Worm (Caenorhabditis elegans) whole organism, young adult: Measurements from ENCODE around the gene vps-15.
A peak's percentile ranks its signal among the peaks of the same experiment; 100 is the strongest.

Experiments
- B0019.2 ChIP-seq: fragments of 200-800 bp; sonication (Bioruptor generic); conservative IDR thresholded peaks from 2 replicates; pipeline ENCODE4 v1.3.6; 2022; ENCODE audit warnings: missing genetic modification reagents, missing genetic modification characterization, missing compliant biosample characterization
- B0261.1 ChIP-seq: sonication (generic microtip); optimal IDR thresholded peaks from 2 replicates; lab custom pipeline; 2016; ENCODE audit warnings: mild to moderate bottlenecking, missing genetic modification characterization, moderate library complexity, missing compliant biosample characterization
- D2030.7 ChIP-seq: fragments of 200-800 bp; sonication (Bioruptor generic); IDR thresholded peaks from 2 replicates; pipeline ENCODE4 v1.3.6; 2022; ENCODE audit warnings: missing genetic modification reagents, missing genetic modification characterization, missing compliant biosample characterization
- F39B2.1 ChIP-seq: fragments of 200-800 bp; sonication (Bioruptor generic); IDR thresholded peaks from 2 replicates; pipeline ENCODE4 v1.3.6; 2022; ENCODE audit warnings: missing genetic modification reagents, missing genetic modification characterization, missing compliant biosample characterization
- F49E8.2 ChIP-seq: sonication (generic microtip); optimal IDR thresholded peaks from 3 replicates; lab custom pipeline; 2017; ENCODE audit warnings: missing genetic modification characterization, mild to moderate bottlenecking, missing compliant biosample characterization, antibody characterized with exemption, moderate library complexity; ENCODE audit not compliant: insufficient read depth
- F55B11.4 ChIP-seq: sonication (generic microtip); optimal IDR thresholded peaks from 2 replicates; lab custom pipeline; 2016; ENCODE audit warnings: missing compliant biosample characterization, missing genetic modification characterization, borderline replicate concordance; ENCODE audit not compliant: insufficient read depth
- K12H6.12 ChIP-seq: fragments of 200-800 bp; sonication (Bioruptor generic); optimal IDR thresholded peaks from 2 replicates; lab custom pipeline; 2018; ENCODE audit warnings: mild to moderate bottlenecking, missing genetic modification characterization, missing compliant biosample characterization
- Y53F4B.3 ChIP-seq: fragments of 200-800 bp; sonication (Bioruptor generic); IDR thresholded peaks from 2 replicates; pipeline ENCODE4 v1.3.6; 2022; ENCODE audit warnings: missing genetic modification reagents, missing genetic modification characterization, missing compliant biosample characterization
- Y53G8AR.9 ChIP-seq: fragments of 200-800 bp; sonication (Bioruptor generic); conservative IDR thresholded peaks from 2 replicates; pipeline ENCODE4 v1.3.6; 2022; ENCODE audit warnings: missing genetic modification reagents, missing genetic modification characterization, missing compliant biosample characterization
- ama-1 ChIP-seq, 3 experiments: fragments of 150-350 bp in 1 of 3; sonication (generic microtip) in 2 of 3; optimal IDR thresholded peaks; 2 replicates each; lab custom pipeline; 2014 to 2018; ENCODE audit warnings: missing biosample characterization in 2 of 3, missing genetic modification characterization in 2 of 3, missing genetic modification reagents in 2 of 3
- aptf-3 ChIP-seq: fragments of 200-800 bp; sonication (Bioruptor generic); IDR thresholded peaks from 2 replicates; pipeline ENCODE4 v1.3.6; 2022; ENCODE audit warnings: missing genetic modification characterization, missing compliant biosample characterization
- atf-7 ChIP-seq: sonication (generic microtip); optimal IDR thresholded peaks from 2 replicates; lab custom pipeline; 2017; ENCODE audit warnings: mild to moderate bottlenecking, missing genetic modification characterization, missing compliant biosample characterization
- attf-3 ChIP-seq: fragments of 200-800 bp; sonication (Bioruptor generic); conservative IDR thresholded peaks from 2 replicates; pipeline ENCODE4 v1.3.6; 2022; ENCODE audit warnings: missing genetic modification reagents, missing genetic modification characterization, missing compliant biosample characterization
- attf-6 ChIP-seq: fragments of 200-800 bp; sonication (Bioruptor generic); IDR thresholded peaks from 2 replicates; pipeline ENCODE4 v1.3.6; 2022; ENCODE audit warnings: missing genetic modification reagents, missing genetic modification characterization, missing compliant biosample characterization
- die-1 ChIP-seq: sonication (generic microtip); optimal IDR thresholded peaks from 2 replicates; lab custom pipeline; 2016; ENCODE audit warnings: missing genotype, mild to moderate bottlenecking, missing genetic modification characterization, missing compliant biosample characterization
- dox-1 ChIP-seq: fragments of 200-800 bp; sonication (Bioruptor generic); IDR thresholded peaks from 2 replicates; pipeline ENCODE4 v1.3.6; 2022; ENCODE audit warnings: missing genetic modification reagents, missing genetic modification characterization, missing compliant biosample characterization
- dpff-1 ChIP-seq: sonication (generic microtip); optimal IDR thresholded peaks from 2 replicates; lab custom pipeline; 2017; ENCODE audit warnings: mild to moderate bottlenecking, missing genetic modification characterization, missing compliant biosample characterization
- dpl-1 ChIP-seq: fragments of 150-350 bp; optimal IDR thresholded peaks from 2 replicates; lab custom pipeline; 2014; ENCODE audit warnings: missing biosample characterization, missing genetic modification reagents, missing genetic modification characterization
- egl-44 ChIP-seq: fragments of 200-800 bp; sonication (Bioruptor generic); IDR thresholded peaks from 2 replicates; pipeline ENCODE4 v1.3.6; 2022; ENCODE audit warnings: missing genetic modification reagents, missing genetic modification characterization, missing compliant biosample characterization
- fkh-3 ChIP-seq: sonication (generic microtip); optimal IDR thresholded peaks from 2 replicates; lab custom pipeline; 2016; ENCODE audit warnings: mild to moderate bottlenecking, missing genetic modification characterization, missing compliant biosample characterization
- gei-17 ChIP-seq: fragments of 200-800 bp; sonication (Bioruptor generic); optimal IDR thresholded peaks from 2 replicates; lab custom pipeline; 2018; ENCODE audit warnings: mild to moderate bottlenecking, missing genetic modification characterization, missing compliant biosample characterization
- hlh-12 ChIP-seq: sonication (generic microtip); optimal IDR thresholded peaks from 2 replicates; lab custom pipeline; 2016; ENCODE audit warnings: missing genetic modification characterization, missing compliant biosample characterization
- hlh-26 ChIP-seq: fragments of 200-800 bp; sonication (Bioruptor generic); conservative IDR thresholded peaks from 2 replicates; pipeline ENCODE4 v1.3.6; 2022; ENCODE audit warnings: missing genetic modification reagents, missing genetic modification characterization, missing compliant biosample characterization
- hmg-20 ChIP-seq: fragments of 200-800 bp; sonication (Bioruptor generic); IDR thresholded peaks from 2 replicates; pipeline ENCODE4 v1.3.6; 2022; ENCODE audit warnings: missing genetic modification reagents, missing genetic modification characterization, missing compliant biosample characterization
- lag-1 ChIP-seq: fragments of 200-800 bp; sonication (Bioruptor generic); IDR thresholded peaks from 2 replicates; pipeline ENCODE4 v1.3.6; 2022; ENCODE audit warnings: missing genetic modification reagents, missing genetic modification characterization, missing compliant biosample characterization
- let-607 ChIP-seq, 2 experiments: fragments of 200-800 bp in 1 of 2; sonication (Bioruptor generic) in 1 of 2; sonication (generic microtip) in 1 of 2; optimal IDR thresholded peaks; 2 replicates each; lab custom pipeline; 2016 to 2018; ENCODE audit warnings: mild to moderate bottlenecking in 2 of 2, missing compliant biosample characterization in 2 of 2, missing genetic modification characterization in 2 of 2, moderate library complexity in 2 of 2, missing genotype in 1 of 2
- lin-40 ChIP-seq: sonication (generic microtip); optimal IDR thresholded peaks from 2 replicates; lab custom pipeline; 2016; ENCODE audit warnings: missing genetic modification characterization, mild to moderate bottlenecking, missing compliant biosample characterization, missing genotype, missing genetic modification reagents
- madf-6 ChIP-seq: fragments of 200-800 bp; sonication (Bioruptor generic); IDR thresholded peaks from 2 replicates; pipeline ENCODE4 v1.3.6; 2022; ENCODE audit warnings: missing genetic modification reagents, missing genetic modification characterization, missing compliant biosample characterization
- mcd-1 ChIP-seq: fragments of 200-800 bp; sonication (Bioruptor generic); IDR thresholded peaks from 2 replicates; pipeline ENCODE4 v1.3.6; 2022; ENCODE audit warnings: missing genetic modification reagents, missing genetic modification characterization, missing compliant biosample characterization
- mes-4 ChIP-seq: sonication (generic microtip); optimal IDR thresholded peaks from 2 replicates; lab custom pipeline; 2016; ENCODE audit warnings: missing genotype, missing genetic modification characterization, missing compliant biosample characterization
- nhr-80 ChIP-seq: sonication (generic microtip); optimal IDR thresholded peaks from 2 replicates; lab custom pipeline; 2016; ENCODE audit warnings: missing genetic modification characterization, missing compliant biosample characterization
- nhr-90 ChIP-seq: sonication (generic microtip); optimal IDR thresholded peaks from 2 replicates; lab custom pipeline; 2016; ENCODE audit warnings: missing genotype, mild to moderate bottlenecking, missing genetic modification characterization, missing compliant biosample characterization
- rpc-1 ChIP-seq, 2 experiments: fragments of 150-350 bp in 1 of 2; sonication (generic microtip) in 1 of 2; optimal IDR thresholded peaks; 2 replicates each; lab custom pipeline; 2014 to 2018; ENCODE audit warnings: missing biosample characterization in 1 of 2, missing genetic modification characterization in 1 of 2, missing genetic modification reagents in 1 of 2, missing genotype in 1 of 2
- snpc-1.3 ChIP-seq: sonication (generic microtip); optimal IDR thresholded peaks from 2 replicates; lab custom pipeline; 2017; ENCODE audit warnings: missing genetic modification characterization, mild to moderate bottlenecking, missing compliant biosample characterization, antibody characterized with exemption, moderate library complexity, missing genotype, missing genetic modification reagents; ENCODE audit not compliant: insufficient read depth
- snpc-4 ChIP-seq, 5 experiments: fragments of 150-350 bp in 1 of 5; sonication (generic microtip) in 4 of 5; optimal IDR thresholded peaks; 2 replicates each; lab custom pipeline; 2014 to 2018; ENCODE audit warnings: missing genetic modification characterization in 5 of 5, missing biosample characterization in 3 of 5, antibody characterized with exemption in 2 of 5, mild to moderate bottlenecking in 2 of 5, missing compliant biosample characterization in 2 of 5, missing genotype in 2 of 5, moderate library complexity in 2 of 5, missing genetic modification reagents in 1 of 5
- tlf-1 ChIP-seq: fragments of 200-800 bp; sonication (Bioruptor generic); optimal IDR thresholded peaks from 2 replicates; lab custom pipeline; 2018; ENCODE audit warnings: mild to moderate bottlenecking, missing genetic modification characterization, missing compliant biosample characterization
- ztf-18 ChIP-seq: sonication (generic microtip); optimal IDR thresholded peaks from 2 replicates; lab custom pipeline; 2016; ENCODE audit warnings: missing genotype, mild to moderate bottlenecking, missing genetic modification characterization, missing compliant biosample characterization
- ztf-25 ChIP-seq: fragments of 200-800 bp; sonication (Bioruptor generic); IDR thresholded peaks from 2 replicates; pipeline ENCODE4 v1.3.6; 2022; ENCODE audit warnings: missing genetic modification reagents, missing genetic modification characterization, missing compliant biosample characterization
- ztf-26 ChIP-seq: sonication (generic microtip); optimal IDR thresholded peaks from 2 replicates; lab custom pipeline; 2017; ENCODE audit warnings: missing genetic modification characterization, missing compliant biosample characterization
- ztf-28 ChIP-seq: fragments of 200-800 bp; sonication (Bioruptor generic); IDR thresholded peaks from 2 replicates; pipeline ENCODE4 v1.3.6; 2022; ENCODE audit warnings: missing genetic modification reagents, missing genetic modification characterization, missing compliant biosample characterization

The vps-15 gene

DNA sequence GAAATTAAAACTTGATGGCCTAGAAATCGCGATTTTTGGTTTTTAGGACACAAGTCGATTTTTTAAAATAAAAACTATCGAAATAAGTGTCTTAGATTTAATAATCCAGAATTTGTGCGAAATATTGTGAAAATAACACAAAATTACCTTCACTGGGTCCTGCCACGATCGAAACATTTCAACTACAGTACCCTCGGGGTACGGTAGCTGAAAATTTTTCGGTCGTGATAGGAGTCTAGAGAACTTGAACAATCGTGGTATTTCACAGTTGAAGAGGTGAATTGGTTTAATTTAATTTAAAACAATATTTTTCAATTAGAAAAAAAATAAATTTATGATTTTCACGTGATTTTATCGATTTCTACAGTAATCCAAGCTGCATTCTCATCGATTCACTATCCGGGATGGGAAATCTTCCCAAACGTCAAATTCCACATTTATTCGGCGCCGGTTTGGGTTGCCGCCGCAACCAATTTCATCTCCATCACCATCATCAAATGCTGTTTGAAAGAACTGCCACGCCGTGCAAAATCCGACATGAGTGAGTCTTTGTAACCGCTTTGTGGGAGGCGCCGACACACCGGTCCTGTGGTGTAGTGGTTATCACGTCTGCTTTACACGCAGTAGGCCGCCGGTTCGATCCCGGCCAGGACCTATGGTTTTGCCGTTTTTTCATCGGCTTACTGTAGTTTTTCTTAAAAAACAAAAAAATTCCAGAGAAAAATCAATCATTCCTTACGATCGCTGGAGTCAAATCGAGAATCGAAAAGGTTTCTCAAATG lies 43.3 kb upstream of the vps-15 start (continued):
- no peak for TF ChIP-seq let-607 (tag; optimal IDR thresholded peaks at IDR 0.05; lab: Kevin White, UChicago)
- peak; percentile 8 for TF ChIP-seq nhr-80 (tag; lab: Kevin White, UChicago)
- TF ChIP-seq F39B2.1 (GFP tag; lab: Robert Waterston, UW) = no peak
- peak; percentile 63; the same call in 1 of the 2 replicates for TF ChIP-seq D2030.7
- no peak for TF ChIP-seq egl-44 (GFP tag; lab: Robert Waterston, UW)
- no peak for TF ChIP-seq F55B11.4 (tag; lab: Kevin White, UChicago)
- TF ChIP-seq aptf-3 = no peak
- TF ChIP-seq madf-6 (GFP tag; lab: Robert Waterston, UW) = no peak
- TF ChIP-seq hmg-20 (GFP tag; lab: Robert Waterston, UW) = no peak
- peak; percentile 46 for TF ChIP-seq rpc-1 (optimal IDR thresholded peaks at IDR 0.05; lab: Kevin White, UChicago)
- peak; percentile 69 for TF ChIP-seq rpc-1 (tag; optimal IDR thresholded peaks at IDR 0.05; lab: Kevin White, UChicago)
- no peak for TF ChIP-seq gei-17 (GFP tag; lab: Kevin White, UChicago)
- 0 out of 2 replicates have a peak, but pooled peaks have one; percentile 24 for TF ChIP-seq ztf-25 (GFP tag; lab: Robert Waterston, UW)
- 0 out of 2 replicates have a peak, but pooled peaks have one; percentile 30 for TF ChIP-seq B0019.2 (GFP tag; lab: Robert Waterston, UW)
- peak; percentile 49 for TF ChIP-seq die-1 (tag; lab: Kevin White, UChicago)
- no peak for TF ChIP-seq hlh-12 (tag; lab: Kevin White, UChicago)
- no peak for TF ChIP-seq attf-6 (GFP tag; lab: Robert Waterston, UW)
- TF ChIP-seq tlf-1 (GFP tag; lab: Kevin White, UChicago) = no peak
- TF ChIP-seq ztf-28 (GFP tag; lab: Robert Waterston, UW) = no peak
- no peak for TF ChIP-seq fkh-3 (tag; lab: Kevin White, UChicago)
- peak; percentile 7 for TF ChIP-seq ztf-18
- TF ChIP-seq lag-1 = no peak
- TF ChIP-seq atf-7 (tag; lab: Kevin White, UChicago) = no peak
- no peak for TF ChIP-seq hlh-26 (GFP tag; lab: Robert Waterston, UW)
- TF ChIP-seq ztf-26 (tag; lab: Kevin White, UChicago) = peak; percentile 17
- peak; percentile 32 for TF ChIP-seq F49E8.2
- no peak for TF ChIP-seq mes-4 (tag; lab: Kevin White, UChicago)
- TF ChIP-seq nhr-90 (tag; lab: Kevin White, UChicago) = peak; percentile 14
- no peak for TF ChIP-seq dox-1 (GFP tag; lab: Robert Waterston, UW)
- 0 out of 2 replicates have a peak, but pooled peaks have one; percentile 40 for TF ChIP-seq attf-3 (GFP tag; lab: Robert Waterston, UW)
- no peak for TF ChIP-seq snpc-1.3 (tag; lab: Kevin White, UChicago)
- TF ChIP-seq snpc-4 (GFP tag; optimal IDR thresholded peaks at IDR 0.05; lab: Kevin White, UChicago) = no peak
- TF ChIP-seq snpc-4 (tag; optimal IDR thresholded peaks at IDR 0.05; lab: Kevin White, UChicago) = peak in 3 of 4 experiments; percentile 12 to 43 (median 42)
- TF ChIP-seq Y53G8AR.9 (GFP tag; lab: Robert Waterston, UW) = no peak
- no peak for TF ChIP-seq ama-1 (optimal IDR thresholded peaks at IDR 0.05; lab: Kevin White, UChicago)
- TF ChIP-seq ama-1 (GFP tag; optimal IDR thresholded peaks at IDR 0.05; lab: Kevin White, UChicago) = peak in 1 of 2 experiments; percentile 37
- no peak for TF ChIP-seq dpff-1 (tag; lab: Kevin White, UChicago)
- peak; percentile 12 for TF ChIP-seq K12H6.12 (tag; lab: Kevin White, UChicago)
- peak; percentile 60 for TF ChIP-seq mcd-1 (GFP tag; lab: Robert Waterston, UW)
- TF ChIP-seq lin-40 (tag; lab: Kevin White, UChicago) = peak; percentile 48
- TF ChIP-seq B0261.1 (tag; lab: Kevin White, UChicago) = peak; percentile 81
- TF ChIP-seq dpl-1 (GFP tag; lab: Kevin White, UChicago) = no peak
- no peak for TF ChIP-seq Y53F4B.3 (GFP tag; lab: Robert Waterston, UW)
- TF ChIP-seq, all 124 proteins: peak for 30
